Worm (Caenorhabditis elegans) whole organism, early embryonic: ENCODE data around the gene T23D5.3.

Experiments
- B0310.2 ChIP-seq: sonication (generic microtip); optimal IDR thresholded peaks from 2 replicates; lab custom pipeline; 2016; ENCODE audit warnings: mild to moderate bottlenecking, missing genetic modification characterization, missing compliant biosample characterization
- F13C5.2 ChIP-seq: sonication (generic microtip); optimal IDR thresholded peaks from 2 replicates; lab custom pipeline; 2017; ENCODE audit warnings: mild to moderate bottlenecking, missing genetic modification characterization, inconsistent platforms, missing compliant biosample characterization
- aly-1 ChIP-seq: sonication (generic microtip); optimal IDR thresholded peaks from 2 replicates; lab custom pipeline; 2016; ENCODE audit warnings: missing genetic modification characterization, missing compliant biosample characterization
- ama-1 ChIP-seq: fragments of 150-350 bp; optimal IDR thresholded peaks from 2 replicates; lab custom pipeline; 2014
- ceh-13 ChIP-seq: fragments of 200-800 bp; sonication (Bioruptor generic); optimal IDR thresholded peaks from 2 replicates; lab custom pipeline; 2018; ENCODE audit warnings: mild to moderate bottlenecking, missing genetic modification characterization, missing compliant biosample characterization
- ceh-36 ChIP-seq: sonication (generic microtip); optimal IDR thresholded peaks from 2 replicates; lab custom pipeline; 2016; ENCODE audit warnings: missing genetic modification characterization, inconsistent platforms, missing compliant biosample characterization
- ets-7 ChIP-seq: sonication (generic microtip); optimal IDR thresholded peaks from 2 replicates; lab custom pipeline; 2016; ENCODE audit warnings: missing genotype, missing genetic modification characterization, missing compliant biosample characterization
- flt-1 ChIP-seq: fragments of 200-800 bp; sonication (Bioruptor generic); IDR thresholded peaks from 2 replicates; pipeline ENCODE4 v1.3.6; 2022; ENCODE audit warnings: missing genetic modification characterization, missing compliant biosample characterization
- hmbx-1 ChIP-seq: sonication (generic microtip); optimal IDR thresholded peaks from 2 replicates; lab custom pipeline; 2016; ENCODE audit warnings: mild to moderate bottlenecking, missing genetic modification characterization, missing compliant biosample characterization
- hmg-4 ChIP-seq: fragments of 200-800 bp; sonication (Bioruptor generic); optimal IDR thresholded peaks from 2 replicates; lab custom pipeline; 2018; ENCODE audit warnings: mild to moderate bottlenecking, missing genetic modification characterization, missing compliant biosample characterization
- hnd-1 ChIP-seq: sonication (generic microtip); optimal IDR thresholded peaks from 2 replicates; lab custom pipeline; 2016; ENCODE audit warnings: missing genetic modification characterization, missing compliant biosample characterization
- pes-1 ChIP-seq: fragments of 200-800 bp; sonication (Bioruptor generic); IDR thresholded peaks from 2 replicates; pipeline ENCODE4 v1.3.6; 2022; ENCODE audit warnings: missing genetic modification reagents, missing genetic modification characterization, missing compliant biosample characterization
- scrt-1 ChIP-seq: fragments of 200-800 bp; sonication (Bioruptor generic); IDR thresholded peaks from 2 replicates; pipeline ENCODE4 v1.3.6; 2022; ENCODE audit warnings: missing genetic modification characterization, missing compliant biosample characterization
- sea-1 ChIP-seq: fragments of 200-800 bp; sonication (Bioruptor generic); conservative IDR thresholded peaks from 2 replicates; pipeline ENCODE4 v1.3.6; 2022; ENCODE audit warnings: missing genetic modification characterization, missing compliant biosample characterization
- tbx-11 ChIP-seq: fragments of 200-800 bp; sonication (Bioruptor generic); IDR thresholded peaks from 2 replicates; pipeline ENCODE4 v1.3.6; 2022; ENCODE audit warnings: missing genetic modification characterization, missing compliant biosample characterization
- tbx-37 ChIP-seq: fragments of 200-800 bp; sonication (Bioruptor generic); conservative IDR thresholded peaks from 2 replicates; pipeline ENCODE4 v1.3.6; 2022; ENCODE audit warnings: missing genetic modification reagents, missing genetic modification characterization, missing compliant biosample characterization
- tra-4 ChIP-seq: sonication (generic microtip); optimal IDR thresholded peaks from 2 replicates; lab custom pipeline; 2017; ENCODE audit warnings: missing genetic modification characterization, missing compliant biosample characterization

T23D5.3 gene

ce11 chrV:15721888-15722287, 11.6 kb downstream of the T23D5.3 start, which contains the start of gene srh-140:
TSS of gene srh-140 (plus strand) at chrV:15722188.
- TF ChIP-seq sea-1 (GFP tag; lab: Robert Waterston, UW) (no peak), hmg-4 (no peak), ceh-36 (tag; lab: Kevin White, UChicago) (no peak), hmbx-1 (no peak), B0310.2 (tag; lab: Kevin White, UChicago) (no peak), scrt-1 (GFP tag; lab: Robert Waterston, UW) (no peak), flt-1 (GFP tag; lab: Robert Waterston, UW) (no peak), tbx-37 (GFP tag; lab: Robert Waterston, UW) (no peak), F13C5.2 (tag; lab: Kevin White, UChicago) (no peak), tbx-11 (no peak), tra-4 (tag; lab: Kevin White, UChicago) (no peak), hnd-1 (no peak), ets-7 (tag; lab: Kevin White, UChicago) (no peak), ceh-13 (GFP tag; lab: Kevin White, UChicago) (no peak), pes-1 (no peak), aly-1 (tag; lab: Kevin White, UChicago) (no peak)

- TF ChIP-seq sea-1 (GFP tag; lab: Robert Waterston, UW): no peak
- no peak for TF ChIP-seq tbx-11
- TF ChIP-seq flt-1 (GFP tag; lab: Robert Waterston, UW): no peak
- TF ChIP-seq hnd-1: no peak
- no peak for TF ChIP-seq aly-1 (tag; lab: Kevin White, UChicago)
- TF ChIP-seq ets-7 (tag; lab: Kevin White, UChicago): no peak
These were observed 12.0 kb downstream of the T23D5.3 start for ce11 chrV:15721431-15721830.

- TF ChIP-seq tbx-11: no peak
- no peak for TF ChIP-seq ama-1 (lab: Kevin White, UChicago)
- no peak for TF ChIP-seq tra-4 (tag; lab: Kevin White, UChicago)
- no peak for TF ChIP-seq hmg-4
- TF ChIP-seq hmbx-1: no peak
- no peak for TF ChIP-seq hnd-1
- no peak for TF ChIP-seq pes-1
- no peak for TF ChIP-seq B0310.2 (tag; lab: Kevin White, UChicago)
- no peak for TF ChIP-seq aly-1 (tag; lab: Kevin White, UChicago)
- no peak for TF ChIP-seq ceh-13 (GFP tag; lab: Kevin White, UChicago)
- TF ChIP-seq flt-1 (GFP tag; lab: Robert Waterston, UW): no peak
- TF ChIP-seq F13C5.2 (tag; lab: Kevin White, UChicago): no peak
- no peak for TF ChIP-seq scrt-1 (GFP tag; lab: Robert Waterston, UW)
- no peak for TF ChIP-seq tbx-37 (GFP tag; lab: Robert Waterston, UW)
- no peak for TF ChIP-seq ets-7 (tag; lab: Kevin White, UChicago)
- TF ChIP-seq ceh-36 (tag; lab: Kevin White, UChicago): no peak
- TF ChIP-seq sea-1 (GFP tag; lab: Robert Waterston, UW): no peak
These were observed 13.9 kb downstream of the T23D5.3 start, which contains the start of gene Y6E2A.7 for ce11 chrV:15719570-15719969. TSS of gene Y6E2A.7 (plus strand) at chrV:15719870.

ce11 chrV:15718562-15718961, 14.9 kb downstream of the T23D5.3 start, which contains the start of gene Y6E2A.5:
TSS of gene Y6E2A.5 (minus strand) at chrV:15718662.
- TF ChIP-seq pes-1 (no peak), hmg-4 (no peak), F13C5.2 (tag; lab: Kevin White, UChicago) (no peak), ama-1 (lab: Kevin White, UChicago) (no peak), ets-7 (tag; lab: Kevin White, UChicago) (no peak), tbx-37 (GFP tag; lab: Robert Waterston, UW) (no peak)

- TF ChIP-seq scrt-1 (GFP tag; lab: Robert Waterston, UW): no peak
- TF ChIP-seq tbx-11: no peak
- TF ChIP-seq ets-7 (tag; lab: Kevin White, UChicago): no peak
- TF ChIP-seq tra-4 (tag; lab: Kevin White, UChicago): no peak
- TF ChIP-seq flt-1 (GFP tag; lab: Robert Waterston, UW): no peak
- TF ChIP-seq aly-1 (tag; lab: Kevin White, UChicago): no peak
- no peak for TF ChIP-seq hmg-4
- no peak for TF ChIP-seq B0310.2 (tag; lab: Kevin White, UChicago)
- no peak for TF ChIP-seq ama-1 (lab: Kevin White, UChicago)
- no peak for TF ChIP-seq ceh-13 (GFP tag; lab: Kevin White, UChicago)
- TF ChIP-seq F13C5.2 (tag; lab: Kevin White, UChicago): no peak
- no peak for TF ChIP-seq sea-1 (GFP tag; lab: Robert Waterston, UW)
- no peak for TF ChIP-seq hmbx-1
- TF ChIP-seq ceh-36 (tag; lab: Kevin White, UChicago): no peak
- no peak for TF ChIP-seq tbx-37 (GFP tag; lab: Robert Waterston, UW)
- TF ChIP-seq pes-1: no peak
- TF ChIP-seq hnd-1: no peak
These were observed 16.8 kb downstream of the T23D5.3 start, which contains the start of gene Y6E2A.4 for ce11 chrV:15716679-15717078. TSS of gene Y6E2A.4 (minus strand) at chrV:15716779.

- TF ChIP-seq B0310.2 (tag; lab: Kevin White, UChicago) (no peak), scrt-1 (GFP tag; lab: Robert Waterston, UW) (no peak), sea-1 (GFP tag; lab: Robert Waterston, UW) (no peak), ets-7 (tag; lab: Kevin White, UChicago) (no peak), aly-1 (tag; lab: Kevin White, UChicago) (no peak), hmg-4 (no peak), ama-1 (lab: Kevin White, UChicago) (no peak), tra-4 (tag; lab: Kevin White, UChicago) (no peak), F13C5.2 (tag; lab: Kevin White, UChicago) (no peak), tbx-37 (GFP tag; lab: Robert Waterston, UW) (no peak)
These were observed 17.8 kb downstream of the T23D5.3 start for ce11 chrV:15715636-15716035.

- TF ChIP-seq B0310.2 (tag; lab: Kevin White, UChicago): no peak
- no peak for TF ChIP-seq hnd-1
- TF ChIP-seq tbx-37 (GFP tag; lab: Robert Waterston, UW): no peak
- TF ChIP-seq tbx-11: no peak
- no peak for TF ChIP-seq hmbx-1
- TF ChIP-seq flt-1 (GFP tag; lab: Robert Waterston, UW): no peak
- no peak for TF ChIP-seq tra-4 (tag; lab: Kevin White, UChicago)
- no peak for TF ChIP-seq aly-1 (tag; lab: Kevin White, UChicago)
- TF ChIP-seq ceh-36 (tag; lab: Kevin White, UChicago): no peak
- TF ChIP-seq hmg-4: no peak
- no peak for TF ChIP-seq sea-1 (GFP tag; lab: Robert Waterston, UW)
- TF ChIP-seq ama-1 (lab: Kevin White, UChicago): no peak
- TF ChIP-seq ceh-13 (GFP tag; lab: Kevin White, UChicago): no peak
- no peak for TF ChIP-seq F13C5.2 (tag; lab: Kevin White, UChicago)
- no peak for TF ChIP-seq scrt-1 (GFP tag; lab: Robert Waterston, UW)
- no peak for TF ChIP-seq ets-7 (tag; lab: Kevin White, UChicago)
- TF ChIP-seq pes-1: no peak
These were observed 21.1 kb downstream of the T23D5.3 start for ce11 chrV:15712385-15712784.
